Fruit fly (Drosophila melanogaster) whole organism, embryonic: Measurements from ENCODE around the gene Unr.

Source experiments
- Atf6 ChIP-seq: fragments of 200-800 bp; sonication (Bioruptor generic); IDR thresholded peaks from 2 replicates; pipeline ENCODE4 v1.3.6; 2022; ENCODE audit warnings: missing biosample characterization, missing genetic modification characterization
- C15 ChIP-seq: fragments of 200-800 bp; sonication (Bioruptor generic); IDR thresholded peaks from 3 replicates; pipeline ENCODE4 v1.3.6; 2022; ENCODE audit warnings: missing biosample characterization, missing genetic modification characterization
- CG10543 ChIP-seq: fragments of 200-800 bp; sonication (Bioruptor generic); optimal IDR thresholded peaks from 3 replicates; lab custom pipeline; 2017; ENCODE audit warnings: missing biosample characterization, mild to moderate bottlenecking, missing genetic modification characterization, moderate library complexity
- CG11723 ChIP-seq: fragments of 200-800 bp; sonication (Bioruptor generic); optimal IDR thresholded peaks from 2 replicates; lab custom pipeline; 2017; ENCODE audit warnings: missing biosample characterization, mild to moderate bottlenecking, missing genetic modification characterization
- CG12071 ChIP-seq: fragments of 200-800 bp; sonication (Bioruptor generic); optimal IDR thresholded peaks from 3 replicates; lab custom pipeline; 2018; ENCODE audit warnings: missing biosample characterization, mild to moderate bottlenecking, missing genetic modification characterization
- CG13287 ChIP-seq: fragments of 200-800 bp; sonication (Bioruptor generic); IDR thresholded peaks from 2 replicates; pipeline ENCODE4 v1.3.6; 2022; ENCODE audit warnings: missing biosample characterization, missing genetic modification characterization; ENCODE audit not compliant: partially characterized antibody
- CG14860 ChIP-seq: fragments of 200-800 bp; sonication (Bioruptor generic); IDR thresholded peaks from 3 replicates; pipeline ENCODE4 v1.3.6; 2022; ENCODE audit warnings: missing biosample characterization, missing genetic modification characterization; ENCODE audit not compliant: partially characterized antibody
- CG16813 ChIP-seq: fragments of 200-800 bp; sonication (Bioruptor generic); IDR thresholded peaks from 3 replicates; pipeline ENCODE4 v1.3.6; 2022; ENCODE audit warnings: missing biosample characterization, missing genetic modification characterization; ENCODE audit not compliant: partially characterized antibody
- CG17568 ChIP-seq: fragments of 200-800 bp; sonication (Bioruptor generic); optimal IDR thresholded peaks from 2 replicates; lab custom pipeline; 2018; ENCODE audit warnings: missing biosample characterization, mild to moderate bottlenecking, missing genetic modification characterization, moderate library complexity
- CG2199 ChIP-seq: fragments of 200-800 bp; sonication (Bioruptor generic); IDR thresholded peaks from 3 replicates; pipeline ENCODE4 v1.3.6; 2022; ENCODE audit warnings: missing biosample characterization, missing genetic modification characterization
- CG34376 ChIP-seq: fragments of 200-800 bp; sonication (Bioruptor generic); optimal IDR thresholded peaks from 2 replicates; lab custom pipeline; 2018; ENCODE audit warnings: missing biosample characterization, mild to moderate bottlenecking, missing genetic modification characterization
- CG3995 ChIP-seq: fragments of 200-800 bp; sonication (Bioruptor generic); optimal IDR thresholded peaks from 3 replicates; lab custom pipeline; 2016; ENCODE audit warnings: missing biosample characterization, missing genetic modification characterization
- CG4328 ChIP-seq: fragments of 200-800 bp; sonication (Bioruptor generic); optimal IDR thresholded peaks from 3 replicates; lab custom pipeline; 2017; ENCODE audit warnings: missing biosample characterization, missing genetic modification reagents, missing genetic modification characterization
- CG4360 ChIP-seq: fragments of 200-800 bp; sonication (Bioruptor generic); IDR thresholded peaks from 2 replicates; pipeline ENCODE4 v1.3.6; 2022; ENCODE audit warnings: missing biosample characterization, missing genetic modification characterization
- CG4424 ChIP-seq: fragments of 200-800 bp; sonication (Bioruptor generic); optimal IDR thresholded peaks from 3 replicates; lab custom pipeline; 2016; ENCODE audit warnings: missing biosample characterization, missing genetic modification characterization
- CG6272 ChIP-seq: fragments of 200-800 bp; sonication (Bioruptor generic); IDR thresholded peaks from 2 replicates; pipeline ENCODE4 v1.3.6; 2022; ENCODE audit warnings: missing biosample characterization, missing genetic modification characterization
- CG6689 ChIP-seq: fragments of 200-800 bp; sonication (Bioruptor generic); IDR thresholded peaks from 2 replicates; pipeline ENCODE4 v1.3.6; 2022; ENCODE audit warnings: missing biosample characterization, missing genetic modification characterization
- CG7987 ChIP-seq: fragments of 200-800 bp; sonication (Bioruptor generic); optimal IDR thresholded peaks from 2 replicates; lab custom pipeline; 2018; ENCODE audit warnings: missing biosample characterization, mild to moderate bottlenecking, missing genetic modification characterization, moderate library complexity
- Dbx ChIP-seq: fragments of 200-800 bp; sonication (Bioruptor generic); IDR thresholded peaks from 3 replicates; pipeline ENCODE4 v1.3.6; 2022; ENCODE audit warnings: missing biosample characterization, missing genetic modification characterization
- Doc2 ChIP-seq: fragments of 200-800 bp; sonication (Bioruptor generic); IDR thresholded peaks from 2 replicates; pipeline ENCODE4 v1.3.6; 2022; ENCODE audit warnings: missing biosample characterization, missing genetic modification characterization
- HLHmδ ChIP-seq: fragments of 200-800 bp; sonication (Bioruptor generic); optimal IDR thresholded peaks from 2 replicates; lab custom pipeline; 2018; ENCODE audit warnings: missing biosample characterization, mild to moderate bottlenecking, missing genetic modification characterization, moderate library complexity
- Hey ChIP-seq: fragments of 200-800 bp; sonication (Bioruptor generic); optimal IDR thresholded peaks from 3 replicates; lab custom pipeline; 2018; ENCODE audit warnings: missing biosample characterization, mild to moderate bottlenecking, missing genetic modification characterization
- Hr78 ChIP-seq, 2 experiments: fragments of 200-800 bp in 1 of 2; fragments of >200 bp in 1 of 2; sonication (Bioruptor generic) in 1 of 2; optimal IDR thresholded peaks; 2 replicates each; lab custom pipeline; 2017 to 2019; ENCODE audit warnings: missing biosample characterization in 2 of 2, missing genetic modification characterization in 2 of 2, mild to moderate bottlenecking in 1 of 2, moderate library complexity in 1 of 2
- Max ChIP-seq: fragments of 200-800 bp; sonication (Bioruptor generic); optimal IDR thresholded peaks from 2 replicates; lab custom pipeline; 2016; ENCODE audit warnings: missing biosample characterization, mild to moderate bottlenecking, missing genetic modification characterization
- NFAT ChIP-seq: fragments of 200-800 bp; sonication (Bioruptor generic); IDR thresholded peaks from 2 replicates; pipeline ENCODE4 v1.3.6; 2022; ENCODE audit warnings: missing biosample characterization, missing genetic modification characterization
- Scr ChIP-seq: fragments of 200-800 bp; sonication (Bioruptor generic); IDR thresholded peaks from 2 replicates; pipeline ENCODE4 v1.3.6; 2022; ENCODE audit warnings: missing biosample characterization, missing genetic modification characterization; ENCODE audit not compliant: partially characterized antibody
- Ssrp ChIP-seq: fragments of 200-800 bp; sonication (Bioruptor generic); optimal IDR thresholded peaks from 2 replicates; lab custom pipeline; 2018; ENCODE audit warnings: missing biosample characterization, mild to moderate bottlenecking, missing genetic modification characterization, moderate library complexity
- TFAM ChIP-seq: fragments of 200-800 bp; sonication (Bioruptor generic); optimal IDR thresholded peaks from 2 replicates; lab custom pipeline; 2017; ENCODE audit warnings: missing biosample characterization, missing genetic modification characterization, inconsistent platforms
- abd-A ChIP-seq: fragments of 200-800 bp; sonication (Bioruptor generic); optimal IDR thresholded peaks from 3 replicates; lab custom pipeline; 2019; ENCODE audit warnings: missing biosample characterization, mild to moderate bottlenecking, missing genetic modification characterization, moderate library complexity
- bbx ChIP-seq: fragments of 200-800 bp; sonication (Bioruptor generic); IDR thresholded peaks from 2 replicates; pipeline ENCODE4 v1.3.6; 2022; ENCODE audit warnings: missing biosample characterization, missing genetic modification characterization; ENCODE audit not compliant: partially characterized antibody
- chif ChIP-seq, 2 experiments: fragments of 200-800 bp; sonication (Bioruptor generic); optimal IDR thresholded peaks; 3 replicates each; lab custom pipeline; 2016; ENCODE audit warnings: missing biosample characterization in 2 of 2, missing genetic modification characterization in 2 of 2
- chinmo ChIP-seq: fragments of 200-800 bp; sonication (Bioruptor generic); IDR thresholded peaks from 4 replicates; pipeline ENCODE4 v1.3.6; 2022; ENCODE audit warnings: missing biosample characterization, missing genetic modification characterization; ENCODE audit not compliant: partially characterized antibody
- chn ChIP-seq: fragments of 200-800 bp; sonication (Bioruptor generic); optimal IDR thresholded peaks from 2 replicates; lab custom pipeline; 2016; ENCODE audit warnings: missing biosample characterization, missing genetic modification characterization
- esg ChIP-seq: fragments of 200-800 bp; sonication (Bioruptor generic); conservative IDR thresholded peaks from 2 replicates; pipeline ENCODE4 v1.3.6; 2022; ENCODE audit warnings: missing biosample characterization, missing genetic modification characterization
- kah ChIP-seq: fragments of 200-800 bp; sonication (Bioruptor generic); optimal IDR thresholded peaks from 2 replicates; lab custom pipeline; 2018; ENCODE audit warnings: missing biosample characterization, mild to moderate bottlenecking, missing genetic modification characterization
- mirr ChIP-seq: fragments of 200-800 bp; sonication (Bioruptor generic); optimal IDR thresholded peaks from 3 replicates; lab custom pipeline; 2018; ENCODE audit warnings: missing biosample characterization, mild to moderate bottlenecking, missing genetic modification characterization
- nau ChIP-seq: fragments of 200-800 bp; sonication (Bioruptor generic); optimal IDR thresholded peaks from 3 replicates; lab custom pipeline; 2017; ENCODE audit warnings: missing biosample characterization, mild to moderate bottlenecking, missing genetic modification characterization, missing genetic modification reagents
- p53 ChIP-seq: fragments of 200-800 bp; sonication (Bioruptor generic); optimal IDR thresholded peaks from 2 replicates; lab custom pipeline; 2016; ENCODE audit warnings: missing biosample characterization, missing genetic modification characterization
- pan ChIP-seq, 4 experiments: fragments of >200 bp in 3 of 4; fragments of 200-800 bp in 1 of 4; sonication (Bioruptor generic) in 1 of 4; optimal IDR thresholded peaks in 3 of 4; IDR thresholded peaks in 1 of 4; 2 replicates each; pipeline versions ENCODE4 v1.3.6 to Lab custom; 2017 to 2022; ENCODE audit warnings: missing biosample characterization in 2 of 4, missing genetic modification characterization in 2 of 4, mixed read lengths in 1 of 4
- pnt ChIP-seq: fragments of 200-800 bp; sonication (Bioruptor generic); optimal IDR thresholded peaks from 3 replicates; lab custom pipeline; 2016; ENCODE audit warnings: missing biosample characterization, missing genetic modification characterization
- scrt ChIP-seq: fragments of 200-800 bp; sonication (Bioruptor generic); optimal IDR thresholded peaks from 2 replicates; lab custom pipeline; 2018; ENCODE audit warnings: missing biosample characterization, mild to moderate bottlenecking, missing genetic modification characterization, moderate library complexity
- sd ChIP-seq: fragments of 200-800 bp; sonication (Bioruptor generic); optimal IDR thresholded peaks from 3 replicates; lab custom pipeline; 2018; ENCODE audit warnings: missing biosample characterization, mild to moderate bottlenecking, missing genetic modification characterization, moderate library complexity
- slou ChIP-seq: fragments of 200-800 bp; sonication (Bioruptor generic); optimal IDR thresholded peaks from 3 replicates; lab custom pipeline; 2016; ENCODE audit warnings: missing biosample characterization, missing genetic modification characterization
- slp2 ChIP-seq: fragments of 200-800 bp; sonication (Bioruptor generic); optimal IDR thresholded peaks from 2 replicates; lab custom pipeline; 2016; ENCODE audit warnings: missing biosample characterization, missing genetic modification characterization
- tap ChIP-seq: fragments of 200-800 bp; optimal IDR thresholded peaks from 3 replicates; lab custom pipeline; 2019; ENCODE audit warnings: missing biosample characterization, mild to moderate bottlenecking, missing genetic modification characterization, moderate library complexity
- tio ChIP-seq: fragments of 200-800 bp; sonication (Bioruptor generic); optimal IDR thresholded peaks from 2 replicates; lab custom pipeline; 2017; ENCODE audit warnings: missing biosample characterization, missing genetic modification characterization, inconsistent platforms
- tx ChIP-seq: fragments of 200-800 bp; sonication (Bioruptor generic); optimal IDR thresholded peaks from 2 replicates; lab custom pipeline; 2016; ENCODE audit warnings: missing biosample characterization, missing genetic modification characterization
- unc-4 ChIP-seq: fragments of 200-800 bp; sonication (Bioruptor generic); IDR thresholded peaks from 2 replicates; pipeline ENCODE4 v1.3.6; 2022; ENCODE audit warnings: missing biosample characterization, missing genetic modification characterization; ENCODE audit not compliant: partially characterized antibody
- zfh2 ChIP-seq: fragments of 200-800 bp; sonication (Bioruptor generic); optimal IDR thresholded peaks from 2 replicates; lab custom pipeline; 2016; ENCODE audit warnings: missing biosample characterization, missing genetic modification characterization

The Unr gene

dm6 chr3L:8459615-8460004, 17.4 kb upstream of the Unr start:
- TF ChIP-seq CG13287 (GFP tag; lab: Robert Waterston, UW) (peak; percentile 23; the same call in 1 of the 2 replicates), CG4328 (GFP tag; lab: Kevin White, UChicago) (no peak), Hr78 (GFP tag; optimal IDR thresholded peaks at IDR 0.05; lab: Kevin White, UChicago) (no peak), CG16813 (no peak), Scr (GFP tag; lab: Robert Waterston, UW) (no peak), TFAM (GFP tag; lab: Kevin White, UChicago) (no peak), tio (no peak), Dbx (GFP tag; lab: Robert Waterston, UW) (no peak), CG11723 (GFP tag; lab: Kevin White, UChicago) (no peak), unc-4 (GFP tag; lab: Robert Waterston, UW) (no peak), Doc2 (GFP tag; lab: Robert Waterston, UW) (no peak), CG10543 (GFP tag; lab: Kevin White, UChicago) (peak; percentile 53), Hey (peak; percentile 25), CG4360 (GFP tag; lab: Robert Waterston, UW) (peak; percentile 49; the same call in 1 of the 2 replicates), CG6272 (GFP tag; lab: Robert Waterston, UW) (0 out of 2 replicates have a peak, but pooled peaks have one; percentile 21), chinmo (GFP tag; lab: Robert Waterston, UW) (peak; percentile 41; the same call in 1 of the 4 replicates), Atf6 (GFP tag; lab: Robert Waterston, UW) (peak; percentile 58; the same call in 1 of the 2 replicates), scrt (no peak), CG6689 (GFP tag; lab: Robert Waterston, UW) (no peak), pnt (no peak), HLHmδ (GFP tag; lab: Kevin White, UChicago) (no peak), Ssrp (no peak), chn (GFP tag; lab: Kevin White, UChicago) (no peak), mirr (peak; percentile 36), sd (tag; lab: Kevin White, UChicago) (peak; percentile 24), pan (optimal IDR thresholded peaks at IDR 0.05; lab: Kevin White, UChicago) (no peak), pan (GFP tag; optimal IDR thresholded peaks at IDR 0.05 in 1 of 2, IDR thresholded peaks at IDR 0.05 in 1 of 2) (no peak), CG34376 (GFP tag; lab: Kevin White, UChicago) (no peak), zfh2 (no peak), CG17568 (GFP tag; lab: Kevin White, UChicago) (no peak), p53 (GFP tag; lab: Kevin White, UChicago) (no peak), kah (GFP tag; lab: Kevin White, UChicago) (peak; percentile 23), tx (GFP tag; lab: Kevin White, UChicago) (no peak), Max (no peak), CG4424 (no peak), CG3995 (no peak), C15 (GFP tag; lab: Robert Waterston, UW) (no peak), CG7987 (GFP tag; lab: Kevin White, UChicago) (peak; percentile 11), slou (GFP tag; lab: Kevin White, UChicago) (no peak), NFAT (GFP tag; lab: Robert Waterston, UW) (peak; percentile 63; the same call in 1 of the 2 replicates), chif (GFP tag; optimal IDR thresholded peaks at IDR 0.05; lab: Kevin White, UChicago) (no peak), abd-A (peak; percentile 76), CG2199 (0 out of 3 replicates have a peak, but pooled peaks have one; percentile 73), slp2 (GFP tag; lab: Kevin White, UChicago) (no peak), CG14860 (GFP tag; lab: Robert Waterston, UW) (no peak), CG12071 (GFP tag; lab: Kevin White, UChicago) (peak; percentile 6), esg (GFP tag; lab: Robert Waterston, UW) (0 out of 2 replicates have a peak, but pooled peaks have one; percentile 12), nau (GFP tag; lab: Kevin White, UChicago) (no peak), bbx (GFP tag; lab: Robert Waterston, UW) (peak; percentile 7; the same call in 1 of the 2 replicates), tap (tag; lab: Kevin White, UChicago) (no peak)
